Worm (Caenorhabditis elegans) whole organism, L3 larva: ENCODE measurements around the gene T01D1.7.

Source experiments
- R02D3.7 ChIP-seq: fragments of 150-350 bp; optimal IDR thresholded peaks from 2 replicates; lab custom pipeline; 2014; ENCODE audit warnings: missing biosample characterization, missing genetic modification characterization
- ZK546.5 ChIP-seq: sonication (generic microtip); optimal IDR thresholded peaks from 2 replicates; lab custom pipeline; 2017; ENCODE audit warnings: missing biosample characterization, missing genetic modification characterization
- ama-1 ChIP-seq: fragments of 150-350 bp; optimal IDR thresholded peaks from 2 replicates; lab custom pipeline; 2018
- ceh-16 ChIP-seq: sonication (generic microtip); optimal IDR thresholded peaks from 2 replicates; lab custom pipeline; 2017; ENCODE audit warnings: missing biosample characterization, missing genetic modification characterization
- ceh-82 ChIP-seq: fragments of 150-350 bp; optimal IDR thresholded peaks from 2 replicates; lab custom pipeline; 2014; ENCODE audit warnings: missing biosample characterization, missing genetic modification characterization
- egl-27 ChIP-seq: sonication (generic microtip); optimal IDR thresholded peaks from 4 replicates; lab custom pipeline; 2017; ENCODE audit warnings: missing biosample characterization, missing genetic modification reagents, missing genetic modification characterization
- egl-5 ChIP-seq: fragments of 150-350 bp; optimal IDR thresholded peaks from 2 replicates; lab custom pipeline; 2017; ENCODE audit warnings: missing biosample characterization, missing genetic modification reagents, missing genetic modification characterization, inconsistent platforms
- elt-1 ChIP-seq: fragments of 150-350 bp; optimal IDR thresholded peaks from 2 replicates; lab custom pipeline; 2014; ENCODE audit warnings: missing biosample characterization, missing genetic modification characterization
- elt-2 ChIP-seq: sonication (generic microtip); optimal IDR thresholded peaks from 2 replicates; lab custom pipeline; 2016; ENCODE audit warnings: missing genetic modification reagents, mild to moderate bottlenecking, missing genetic modification characterization, missing compliant biosample characterization
- elt-3 ChIP-seq, 3 experiments: fragments of 150-350 bp in 1 of 3; sonication (generic microtip) in 2 of 3; optimal IDR thresholded peaks; 2 replicates in 2 of 3; 4 replicates in 1 of 3; lab custom pipeline; 2014 to 2017; ENCODE audit warnings: missing biosample characterization in 3 of 3, missing genetic modification characterization in 3 of 3
- fkh-10 ChIP-seq: sonication (generic microtip); optimal IDR thresholded peaks from 2 replicates; lab custom pipeline; 2017; ENCODE audit warnings: missing biosample characterization, missing genetic modification reagents, missing genetic modification characterization
- fkh-2 ChIP-seq: fragments of 150-350 bp; optimal IDR thresholded peaks from 2 replicates; lab custom pipeline; 2014; ENCODE audit warnings: missing biosample characterization, missing genetic modification reagents, missing genetic modification characterization
- fos-1 ChIP-seq: fragments of 150-350 bp; optimal IDR thresholded peaks from 2 replicates; lab custom pipeline; 2014; ENCODE audit warnings: missing biosample characterization, missing genetic modification characterization
- hmg-11 ChIP-seq: sonication (generic microtip); optimal IDR thresholded peaks from 2 replicates; lab custom pipeline; 2016; ENCODE audit warnings: missing genetic modification characterization, missing compliant biosample characterization
- lin-39 ChIP-seq: fragments of 150-350 bp; optimal IDR thresholded peaks from 2 replicates; lab custom pipeline; 2018; ENCODE audit warnings: missing biosample characterization, missing genetic modification reagents, missing genetic modification characterization
- lsy-12 ChIP-seq: sonication (generic microtip); optimal IDR thresholded peaks from 2 replicates; lab custom pipeline; 2016; ENCODE audit warnings: mild to moderate bottlenecking, missing genetic modification characterization, missing compliant biosample characterization
- nhr-23 ChIP-seq: fragments of 150-350 bp; optimal IDR thresholded peaks from 2 replicates; lab custom pipeline; 2014; ENCODE audit warnings: missing biosample characterization, missing genetic modification reagents, missing genetic modification characterization
- nhr-237 ChIP-seq: fragments of 150-350 bp; optimal IDR thresholded peaks from 2 replicates; lab custom pipeline; 2014; ENCODE audit warnings: missing biosample characterization, missing genetic modification characterization
- nhr-25 ChIP-seq: sonication (generic microtip); optimal IDR thresholded peaks from 2 replicates; lab custom pipeline; 2017; ENCODE audit warnings: missing biosample characterization, missing genetic modification characterization
- nhr-28 ChIP-seq: fragments of 150-350 bp; optimal IDR thresholded peaks from 2 replicates; lab custom pipeline; 2014; ENCODE audit warnings: missing biosample characterization, missing genetic modification characterization
- nhr-67 ChIP-seq: fragments of 150-350 bp; optimal IDR thresholded peaks from 2 replicates; lab custom pipeline; 2014; ENCODE audit warnings: missing biosample characterization, missing genetic modification characterization
- nhr-76 ChIP-seq: fragments of 150-350 bp; sonication (generic microtip); optimal IDR thresholded peaks from 5 replicates; lab custom pipeline; 2014; ENCODE audit warnings: missing biosample characterization, missing genetic modification characterization
- nhr-77 ChIP-seq: fragments of 150-350 bp; optimal IDR thresholded peaks from 2 replicates; lab custom pipeline; 2014; ENCODE audit warnings: missing biosample characterization, missing genetic modification characterization
- pha-4 ChIP-seq: fragments of 150-350 bp; optimal IDR thresholded peaks from 2 replicates; lab custom pipeline; 2014; ENCODE audit warnings: missing biosample characterization, missing genetic modification reagents, missing genetic modification characterization
- pqm-1 ChIP-seq: fragments of 150-350 bp; optimal IDR thresholded peaks from 2 replicates; lab custom pipeline; 2017; ENCODE audit warnings: missing biosample characterization, missing genetic modification characterization, inconsistent platforms
- sea-2 ChIP-seq: fragments of 150-350 bp; sonication (generic microtip); optimal IDR thresholded peaks from 4 replicates; lab custom pipeline; 2014; ENCODE audit warnings: missing biosample characterization, missing genetic modification reagents, missing genetic modification characterization
- skn-1 ChIP-seq: fragments of 150-350 bp; optimal IDR thresholded peaks from 2 replicates; lab custom pipeline; 2014; ENCODE audit warnings: missing biosample characterization, missing genetic modification characterization
- snpc-4 ChIP-seq: fragments of 150-350 bp; optimal IDR thresholded peaks from 2 replicates; lab custom pipeline; 2014; ENCODE audit warnings: missing biosample characterization, missing genetic modification characterization
- tbx-2 ChIP-seq: sonication (generic microtip); optimal IDR thresholded peaks from 2 replicates; lab custom pipeline; 2016; ENCODE audit warnings: mild to moderate bottlenecking, missing genetic modification characterization, missing compliant biosample characterization
- unc-39 ChIP-seq: sonication (generic microtip); optimal IDR thresholded peaks from 4 replicates; lab custom pipeline; 2017; ENCODE audit warnings: missing biosample characterization, missing genetic modification characterization
- unc-62 ChIP-seq: fragments of 150-350 bp; sonication (generic microtip); optimal IDR thresholded peaks from 4 replicates; lab custom pipeline; 2014; ENCODE audit warnings: missing biosample characterization, missing genetic modification reagents, missing genetic modification characterization
- ztf-11 ChIP-seq: fragments of 150-350 bp; optimal IDR thresholded peaks from 2 replicates; lab custom pipeline; 2014; ENCODE audit warnings: missing biosample characterization, missing genetic modification characterization
- ztf-4 ChIP-seq: fragments of 150-350 bp; optimal IDR thresholded peaks from 2 replicates; lab custom pipeline; 2014; ENCODE audit warnings: missing biosample characterization, missing genetic modification characterization

The T01D1.7 gene

ce11 chrII:128929-129328 lies 44.6 kb downstream of the T01D1.7 start, which contains the start of gene srd-3:
Gene srd-3 (minus strand): TSS chrII:129029.
- no peak for TF ChIP-seq hmg-11
- no peak for TF ChIP-seq fkh-2
- no peak for TF ChIP-seq ceh-16 (tag; lab: Kevin White, UChicago)
- no peak for TF ChIP-seq pqm-1 (tag; lab: Kevin White, UChicago)
- TF ChIP-seq nhr-237 (tag; lab: Kevin White, UChicago): no peak
- no peak for TF ChIP-seq ceh-82 (tag; lab: Kevin White, UChicago)

ce11 chrII:124904-125303 lies 48.7 kb downstream of the T01D1.7 start, which contains the start of gene nmur-2:
Gene nmur-2 (minus strand): TSS chrII:125004.
- TF ChIP-seq snpc-4 (tag; lab: Kevin White, UChicago) (no peak), nhr-25 (tag; lab: Kevin White, UChicago) (no peak), unc-62 (GFP tag; lab: Kevin White, UChicago) (no peak), lin-39 (tag; lab: Kevin White, UChicago) (no peak), sea-2 (GFP tag; lab: Kevin White, UChicago) (no peak), ZK546.5 (tag; lab: Kevin White, UChicago) (no peak), nhr-67 (tag; lab: Kevin White, UChicago) (no peak), ztf-4 (tag; lab: Kevin White, UChicago) (no peak), tbx-2 (tag; lab: Kevin White, UChicago) (no peak), ama-1 (lab: Kevin White, UChicago) (no peak), lsy-12 (no peak), elt-3 (tag; optimal IDR thresholded peaks at IDR 0.05; lab: Kevin White, UChicago) (no peak), egl-27 (tag; lab: Kevin White, UChicago) (no peak), fos-1 (tag; lab: Kevin White, UChicago) (no peak), nhr-76 (tag; lab: Kevin White, UChicago) (no peak), elt-2 (tag; lab: Kevin White, UChicago) (no peak), pqm-1 (tag; lab: Kevin White, UChicago) (no peak), nhr-23 (tag; lab: Kevin White, UChicago) (no peak), nhr-237 (tag; lab: Kevin White, UChicago) (no peak)

ce11 chrII:122494-122893 lies 51.1 kb downstream of the T01D1.7 start:
- TF ChIP-seq lin-39 (tag; lab: Kevin White, UChicago): no peak
- TF ChIP-seq pqm-1 (tag; lab: Kevin White, UChicago): peak; percentile 49
- no peak for TF ChIP-seq nhr-25 (tag; lab: Kevin White, UChicago)
- TF ChIP-seq pha-4 (tag; lab: Kevin White, UChicago): peak; percentile 75
- TF ChIP-seq unc-39 (tag; lab: Kevin White, UChicago): no peak
- TF ChIP-seq skn-1 (tag; lab: Kevin White, UChicago): peak; percentile 5
- peak; percentile 55 for TF ChIP-seq elt-2 (tag; lab: Kevin White, UChicago)

ce11 chrII:122008-122407 lies 51.6 kb downstream of the T01D1.7 start:
- TF ChIP-seq R02D3.7: no peak
- TF ChIP-seq nhr-23 (tag; lab: Kevin White, UChicago): no peak
- no peak for TF ChIP-seq elt-3 (tag; optimal IDR thresholded peaks at IDR 0.05; lab: Kevin White, UChicago)
- TF ChIP-seq pha-4 (tag; lab: Kevin White, UChicago): peak; percentile 26
- no peak for TF ChIP-seq unc-39 (tag; lab: Kevin White, UChicago)
- TF ChIP-seq fkh-10: no peak
- TF ChIP-seq ama-1 (lab: Kevin White, UChicago): no peak
- peak; percentile 35 for TF ChIP-seq hmg-11
- TF ChIP-seq egl-5: no peak
- TF ChIP-seq elt-1: no peak
- TF ChIP-seq nhr-28: no peak
- TF ChIP-seq nhr-25 (tag; lab: Kevin White, UChicago): peak; percentile 86
- no peak for TF ChIP-seq ceh-16 (tag; lab: Kevin White, UChicago)
- TF ChIP-seq, all 47 proteins: peak for 3

ce11 chrII:121121-121520 lies 52.5 kb downstream of the T01D1.7 start, which contains the start of gene K10B4.3:
Gene K10B4.3 (minus strand): TSS chrII:121221.
- no peak for TF ChIP-seq ZK546.5 (tag; lab: Kevin White, UChicago)
- no peak for TF ChIP-seq nhr-77 (tag; lab: Kevin White, UChicago)
- no peak for TF ChIP-seq lsy-12
- TF ChIP-seq ztf-11 (tag; lab: Kevin White, UChicago): no peak
- TF ChIP-seq egl-5: no peak
- TF ChIP-seq elt-2 (tag; lab: Kevin White, UChicago): no peak
- TF ChIP-seq elt-3 (tag; optimal IDR thresholded peaks at IDR 0.05; lab: Kevin White, UChicago): no peak
- TF ChIP-seq ceh-82 (tag; lab: Kevin White, UChicago): no peak
- TF ChIP-seq fos-1 (tag; lab: Kevin White, UChicago): no peak
